Worm (Caenorhabditis elegans): ENCODE results near the gene nra-1.

ce11 chrIV:17247184-17247583, 36.8 kb downstream of the nra-1 start:
- TF ChIP-seq lin-39 (tag; optimal IDR thresholded peaks at IDR 0.05) (no peak), egl-43 (GFP tag; IDR thresholded peaks at IDR 0.05) (no peak), daf-12 (tag; optimal IDR thresholded peaks at IDR 0.05) (no peak), fkh-10 (GFP tag; optimal IDR thresholded peaks at IDR 0.05) (no peak), snpc-1.2 (GFP tag; IDR thresholded peaks at IDR 0.05) (no peak), R02D3.7 (tag; optimal IDR thresholded peaks at IDR 0.05) (no peak), spr-1 (tag; optimal IDR thresholded peaks at IDR 0.05) (no peak), dmd-8 (GFP tag; IDR thresholded peaks at IDR 0.05) (no peak), nhr-6 (tag; optimal IDR thresholded peaks at IDR 0.05) (no peak), ces-1 (GFP tag; optimal IDR thresholded peaks at IDR 0.05) (no peak), F37D6.2 (tag; optimal IDR thresholded peaks at IDR 0.05) (no peak), nhr-11 (tag; optimal IDR thresholded peaks at IDR 0.05) (no peak), lsy-2 (tag; optimal IDR thresholded peaks at IDR 0.05) (no peak), pha-4 (GFP tag; IDR thresholded peaks at IDR 0.05) (no peak), pha-4 (tag; optimal IDR thresholded peaks at IDR 0.05) (no peak)
